Fruit fly (Drosophila melanogaster) whole organism, adult: ENCODE data around the gene CG46310.

Experiments
- CG11617 ChIP-seq: fragments of 200-800 bp; sonication (Bioruptor generic); optimal IDR thresholded peaks from 2 replicates; lab custom pipeline; 2017; ENCODE audit warnings: mild to moderate bottlenecking, missing biosample characterization, missing genetic modification reagents, missing genetic modification characterization
- CG7045 ChIP-seq: fragments of 200-800 bp; sonication (Bioruptor generic); optimal IDR thresholded peaks from 2 replicates; lab custom pipeline; 2017; ENCODE audit warnings: missing biosample characterization, mild to moderate bottlenecking, missing genetic modification characterization
- CG7101 ChIP-seq: fragments of 200-800 bp; sonication (Bioruptor generic); optimal IDR thresholded peaks from 2 replicates; lab custom pipeline; 2018; ENCODE audit warnings: missing biosample characterization, mild to moderate bottlenecking, missing genetic modification characterization, moderate library complexity
- Clk ChIP-seq: fragments of 200-800 bp; sonication (Bioruptor generic); optimal IDR thresholded peaks from 2 replicates; lab custom pipeline; 2017; ENCODE audit warnings: missing biosample characterization, missing genetic modification characterization
- Crg-1 ChIP-seq: fragments of 200-800 bp; sonication (Bioruptor generic); optimal IDR thresholded peaks from 2 replicates; lab custom pipeline; 2016; ENCODE audit warnings: missing biosample characterization, missing genetic modification characterization
- Mnt ChIP-seq: fragments of 200-800 bp; sonication (Bioruptor generic); optimal IDR thresholded peaks from 2 replicates; lab custom pipeline; 2016; ENCODE audit warnings: missing biosample characterization, mild to moderate bottlenecking, missing genetic modification characterization
- bab1 ChIP-seq: fragments of 200-800 bp; sonication (Bioruptor generic); optimal IDR thresholded peaks from 3 replicates; lab custom pipeline; 2019; ENCODE audit warnings: missing biosample characterization, mild to moderate bottlenecking, missing genetic modification characterization, moderate library complexity
- cnc ChIP-seq, 2 experiments: fragments of >200 bp; optimal IDR thresholded peaks; 2 replicates each; lab custom pipeline; 2017

dm6 chr3R:23195711-23196110 lies 22.0 kb downstream of the CG46310 start:
- TF ChIP-seq CG7045 (GFP tag; lab: Kevin White, UChicago) (no peak), CG7101 (tag; lab: Kevin White, UChicago) (no peak), cnc (optimal IDR thresholded peaks at IDR 0.05; lab: Kevin White, UChicago) (no peak), Crg-1 (GFP tag; lab: Kevin White, UChicago) (no peak), Mnt (GFP tag; lab: Kevin White, UChicago) (no peak), bab1 (GFP tag; lab: Kevin White, UChicago) (no peak), CG11617 (no peak), Clk (no peak)
